Worm (Caenorhabditis elegans): ENCODE measurements around the gene ver-3.

ce11 chrX:11010565-11010964, 18.3 kb downstream of the ver-3 start, which contains the start of gene F58A3.4:
- TF ChIP-seq attf-3 (GFP tag; conservative IDR thresholded peaks at IDR 0.05): no peak
- no peak for TF ChIP-seq tlf-1 (GFP tag; optimal IDR thresholded peaks at IDR 0.05)
- no peak for TF ChIP-seq pha-4 (tag; optimal IDR thresholded peaks at IDR 0.05)
- TF ChIP-seq nhr-120 (GFP tag; IDR thresholded peaks at IDR 0.05): no peak
- TF ChIP-seq unc-130 (GFP tag; optimal IDR thresholded peaks at IDR 0.05): no peak
- TF ChIP-seq let-607 (tag; optimal IDR thresholded peaks at IDR 0.05): no peak
- TF ChIP-seq ets-4 (GFP tag; optimal IDR thresholded peaks at IDR 0.05): no peak
- no peak for TF ChIP-seq atf-7 (tag; optimal IDR thresholded peaks at IDR 0.05)
- no peak for TF ChIP-seq ceh-100 (GFP tag; IDR thresholded peaks at IDR 0.05)
- no peak for TF ChIP-seq lin-54 (GFP tag; optimal IDR thresholded peaks at IDR 0.05)
- no peak for TF ChIP-seq T26A5.8 (tag; optimal IDR thresholded peaks at IDR 0.05)
- no peak for TF ChIP-seq cebp-1 (GFP tag; IDR thresholded peaks at IDR 0.05)
- no peak for TF ChIP-seq cebp-1 (tag; optimal IDR thresholded peaks at IDR 0.05)
